Worm (Caenorhabditis elegans) whole organism, late embryonic: ENCODE data around the gene secs-1.

ENCODE experiments used
- C38D4.7 ChIP-seq: fragments of 200-800 bp; sonication (Bioruptor generic); optimal IDR thresholded peaks from 2 replicates; lab custom pipeline; 2018; ENCODE audit warnings: mild to moderate bottlenecking, missing genetic modification characterization, moderate library complexity, missing compliant biosample characterization
- F13H6.1 ChIP-seq: sonication (generic microtip); optimal IDR thresholded peaks from 2 replicates; lab custom pipeline; 2016; ENCODE audit warnings: missing genetic modification characterization, missing compliant biosample characterization
- ahr-1 ChIP-seq: sonication (generic microtip); optimal IDR thresholded peaks from 2 replicates; lab custom pipeline; 2016; ENCODE audit warnings: missing genetic modification characterization, missing compliant biosample characterization
- ama-1 ChIP-seq: fragments of 150-350 bp; optimal IDR thresholded peaks from 2 replicates; lab custom pipeline; 2014
- ceh-18 ChIP-seq: sonication (generic microtip); optimal IDR thresholded peaks from 2 replicates; lab custom pipeline; 2016; ENCODE audit warnings: missing genetic modification characterization, missing compliant biosample characterization
- che-1 ChIP-seq: sonication (generic microtip); optimal IDR thresholded peaks from 2 replicates; lab custom pipeline; 2016; ENCODE audit warnings: mild to moderate bottlenecking, missing genetic modification characterization, missing compliant biosample characterization
- elt-2 ChIP-seq: sonication (generic microtip); optimal IDR thresholded peaks from 2 replicates; lab custom pipeline; 2016; ENCODE audit warnings: missing genetic modification reagents, missing genetic modification characterization, missing compliant biosample characterization
- fkh-10 ChIP-seq: fragments of 150-350 bp; optimal IDR thresholded peaks from 2 replicates; lab custom pipeline; 2014; ENCODE audit warnings: missing biosample characterization, missing genetic modification reagents, missing genetic modification characterization
- hlh-13 ChIP-seq: fragments of 200-800 bp; sonication (Bioruptor generic); optimal IDR thresholded peaks from 2 replicates; lab custom pipeline; 2018; ENCODE audit warnings: mild to moderate bottlenecking, missing genetic modification characterization, missing compliant biosample characterization
- lin-11 ChIP-seq: fragments of 200-800 bp; sonication (Bioruptor generic); optimal IDR thresholded peaks from 2 replicates; lab custom pipeline; 2018; ENCODE audit warnings: mild to moderate bottlenecking, missing genetic modification characterization, missing compliant biosample characterization
- nfya-1 ChIP-seq: sonication (generic microtip); optimal IDR thresholded peaks from 2 replicates; lab custom pipeline; 2017; ENCODE audit warnings: missing genetic modification characterization, mild to moderate bottlenecking, missing compliant biosample characterization, antibody characterized with exemption, moderate library complexity
- pax-1 ChIP-seq: fragments of 150-350 bp; optimal IDR thresholded peaks from 2 replicates; lab custom pipeline; 2014; ENCODE audit warnings: missing biosample characterization, missing genetic modification characterization
- pha-4 ChIP-seq: fragments of 150-350 bp; optimal IDR thresholded peaks from 2 replicates; lab custom pipeline; 2018; ENCODE audit warnings: missing biosample characterization, missing genetic modification reagents, missing genetic modification characterization
- unc-86 ChIP-seq: sonication (generic microtip); optimal IDR thresholded peaks from 2 replicates; lab custom pipeline; 2016; ENCODE audit warnings: missing genetic modification characterization, missing compliant biosample characterization

DNA sequence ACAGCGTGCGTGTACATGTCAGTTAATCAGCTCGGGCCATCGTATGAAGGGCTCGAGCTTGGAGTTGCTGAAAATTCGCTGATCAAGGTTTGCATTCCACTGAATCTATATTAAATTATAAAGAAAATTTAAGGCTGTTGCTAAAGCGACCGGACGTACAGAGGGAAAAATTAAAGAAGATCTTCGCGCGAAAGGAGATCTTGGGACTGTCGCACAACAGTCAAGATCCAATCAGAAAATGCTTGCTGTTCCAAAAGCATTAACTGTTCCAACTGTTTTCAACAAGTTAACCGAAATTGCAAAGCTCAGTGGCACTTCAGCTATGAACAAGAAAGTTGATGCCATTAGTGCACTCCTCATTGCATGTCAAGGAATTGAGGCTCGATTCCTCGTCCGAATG is 10.1 kb upstream of the secs-1 start:
- TF ChIP-seq ama-1 (lab: Kevin White, UChicago), result no peak
- no peak for TF ChIP-seq elt-2 (tag; lab: Kevin White, UChicago)
- TF ChIP-seq pax-1 (tag; lab: Kevin White, UChicago), result no peak
- no peak for TF ChIP-seq ahr-1 (tag; lab: Kevin White, UChicago)
- no peak for TF ChIP-seq hlh-13 (GFP tag; lab: Kevin White, UChicago)
- no peak for TF ChIP-seq lin-11
- TF ChIP-seq pha-4 (tag; lab: Kevin White, UChicago), result no peak
- no peak for TF ChIP-seq unc-86 (tag; lab: Kevin White, UChicago)
- no peak for TF ChIP-seq C38D4.7 (GFP tag; lab: Kevin White, UChicago)
- no peak for TF ChIP-seq fkh-10 (GFP tag; lab: Kevin White, UChicago)
- no peak for TF ChIP-seq ceh-18 (tag; lab: Kevin White, UChicago)
- no peak for TF ChIP-seq nfya-1 (tag; lab: Kevin White, UChicago)
- no peak for TF ChIP-seq che-1 (tag; lab: Kevin White, UChicago)
- TF ChIP-seq F13H6.1 (tag; lab: Kevin White, UChicago), result no peak
